Fruit fly (Drosophila melanogaster) whole organism, embryonic: ENCODE data around the gene vih.

Source experiments
- CG10979 ChIP-seq: fragments of 200-800 bp; sonication (Bioruptor generic); optimal IDR thresholded peaks from 2 replicates; lab custom pipeline; 2018; ENCODE audit warnings: missing biosample characterization, mild to moderate bottlenecking, missing genetic modification characterization, moderate library complexity
- CG12071 ChIP-seq: fragments of 200-800 bp; sonication (Bioruptor generic); optimal IDR thresholded peaks from 3 replicates; lab custom pipeline; 2018; ENCODE audit warnings: missing biosample characterization, mild to moderate bottlenecking, missing genetic modification characterization
- CG14710 ChIP-seq: fragments of 200-800 bp; sonication (Bioruptor generic); optimal IDR thresholded peaks from 3 replicates; lab custom pipeline; 2019; ENCODE audit warnings: missing biosample characterization, mild to moderate bottlenecking, missing genetic modification characterization, moderate library complexity
- CG17361 ChIP-seq: fragments of 200-800 bp; sonication (Bioruptor generic); IDR thresholded peaks from 3 replicates; pipeline ENCODE4 v1.3.6; 2022; ENCODE audit warnings: missing biosample characterization, missing genetic modification characterization
- CG34376 ChIP-seq: fragments of 200-800 bp; sonication (Bioruptor generic); optimal IDR thresholded peaks from 2 replicates; lab custom pipeline; 2018; ENCODE audit warnings: missing biosample characterization, mild to moderate bottlenecking, missing genetic modification characterization
- CG7372 ChIP-seq: fragments of 200-800 bp; sonication (Bioruptor generic); IDR thresholded peaks from 2 replicates; pipeline ENCODE4 v1.3.6; 2022; ENCODE audit warnings: missing biosample characterization, missing genetic modification characterization
- CG7963 ChIP-seq: fragments of 200-800 bp; sonication (Bioruptor generic); IDR thresholded peaks from 3 replicates; pipeline ENCODE4 v1.3.6; 2022; ENCODE audit warnings: missing biosample characterization, missing genetic modification characterization; ENCODE audit not compliant: partially characterized antibody
- CG9437 ChIP-seq: fragments of 200-800 bp; sonication (Bioruptor generic); optimal IDR thresholded peaks from 2 replicates; lab custom pipeline; 2018; ENCODE audit warnings: missing biosample characterization, mild to moderate bottlenecking, missing genetic modification characterization
- CG9876 ChIP-seq: fragments of 200-800 bp; sonication (Bioruptor generic); optimal IDR thresholded peaks from 2 replicates; lab custom pipeline; 2016; ENCODE audit warnings: missing biosample characterization, missing genetic modification characterization
- D19A ChIP-seq: fragments of 200-800 bp; optimal IDR thresholded peaks from 3 replicates; lab custom pipeline; 2019; ENCODE audit warnings: missing biosample characterization, mild to moderate bottlenecking, missing genetic modification characterization, moderate library complexity
- Elba2 ChIP-seq: fragments of 200-800 bp; sonication (Bioruptor generic); optimal IDR thresholded peaks from 3 replicates; lab custom pipeline; 2016; ENCODE audit warnings: missing biosample characterization, missing genetic modification characterization
- Ets65A ChIP-seq: fragments of 200-800 bp; sonication (Bioruptor generic); peaks from one replicate; lab custom pipeline; 2016; ENCODE audit warnings: missing biosample characterization, missing genetic modification characterization
- Ets97D ChIP-seq: fragments of 200-800 bp; sonication (Bioruptor generic); optimal IDR thresholded peaks from 3 replicates; lab custom pipeline; 2016; ENCODE audit warnings: missing biosample characterization, missing genetic modification characterization
- HHEX ChIP-seq: fragments of 200-800 bp; sonication (Bioruptor generic); optimal IDR thresholded peaks from 3 replicates; lab custom pipeline; 2017; ENCODE audit warnings: missing biosample characterization, mild to moderate bottlenecking, missing genetic modification characterization, missing genetic modification reagents
- Hr51 ChIP-seq, 2 experiments: fragments of 200-800 bp; sonication (Bioruptor generic); optimal IDR thresholded peaks; 2 replicates in 1 of 2; 3 replicates in 1 of 2; lab custom pipeline; 2016 to 2018; ENCODE audit warnings: missing biosample characterization in 2 of 2, missing genetic modification characterization in 2 of 2, mild to moderate bottlenecking in 1 of 2, moderate library complexity in 1 of 2
- Med ChIP-seq: fragments of 200-800 bp; sonication (Bioruptor generic); peaks from one replicate; lab custom pipeline; 2016; ENCODE audit warnings: missing biosample characterization, missing genetic modification characterization, mild to moderate bottlenecking, inconsistent platforms, moderate library complexity
- Nf-YB ChIP-seq: fragments of 200-800 bp; sonication (Bioruptor generic); optimal IDR thresholded peaks from 3 replicates; lab custom pipeline; 2019; ENCODE audit warnings: missing biosample characterization, mild to moderate bottlenecking, missing genetic modification characterization, moderate library complexity
- Oli ChIP-seq: fragments of 200-800 bp; sonication (Bioruptor generic); optimal IDR thresholded peaks from 2 replicates; lab custom pipeline; 2018; ENCODE audit warnings: missing biosample characterization, mild to moderate bottlenecking, missing genetic modification characterization, moderate library complexity
- PHDP ChIP-seq: fragments of 200-800 bp; sonication (Bioruptor generic); optimal IDR thresholded peaks from 3 replicates; lab custom pipeline; 2018; ENCODE audit warnings: missing biosample characterization, mild to moderate bottlenecking, missing genetic modification characterization, moderate library complexity
- Pdp1 ChIP-seq, 2 experiments: fragments of 200-800 bp; sonication (Bioruptor generic); optimal IDR thresholded peaks; 3 replicates each; lab custom pipeline; 2016; ENCODE audit warnings: missing biosample characterization in 2 of 2, missing genetic modification characterization in 2 of 2, mild to moderate bottlenecking in 1 of 2, moderate library complexity in 1 of 2
- Ptx1 ChIP-seq: fragments of 200-800 bp; sonication (Bioruptor generic); IDR thresholded peaks from 2 replicates; pipeline ENCODE4 v1.3.6; 2022; ENCODE audit warnings: missing biosample characterization, missing genetic modification characterization
- Ravus ChIP-seq: fragments of 200-800 bp; sonication (Bioruptor generic); IDR thresholded peaks from 2 replicates; pipeline ENCODE4 v1.3.6; 2022; ENCODE audit warnings: missing biosample characterization, missing genetic modification characterization
- Sox102F ChIP-seq: fragments of 200-800 bp; sonication (Bioruptor generic); optimal IDR thresholded peaks from 2 replicates; lab custom pipeline; 2018; ENCODE audit warnings: missing biosample characterization, mild to moderate bottlenecking, missing genetic modification characterization, moderate library complexity
- Sry-δ ChIP-seq: fragments of 200-800 bp; sonication (Bioruptor generic); optimal IDR thresholded peaks from 2 replicates; lab custom pipeline; 2016; ENCODE audit warnings: missing biosample characterization, missing genetic modification characterization
- TFAM ChIP-seq: fragments of 200-800 bp; sonication (Bioruptor generic); optimal IDR thresholded peaks from 2 replicates; lab custom pipeline; 2017; ENCODE audit warnings: missing biosample characterization, missing genetic modification characterization, inconsistent platforms
- Vsx1 ChIP-seq: fragments of 200-800 bp; sonication (Bioruptor generic); optimal IDR thresholded peaks from 2 replicates; lab custom pipeline; 2017; ENCODE audit warnings: missing biosample characterization, mild to moderate bottlenecking, missing genetic modification characterization, missing genetic modification reagents
- ato ChIP-seq: fragments of 200-800 bp; sonication (Bioruptor generic); IDR thresholded peaks from 2 replicates; pipeline ENCODE4 v1.3.6; 2022; ENCODE audit warnings: missing biosample characterization, missing genetic modification characterization; ENCODE audit not compliant: partially characterized antibody
- bab2 ChIP-seq: fragments of 200-800 bp; sonication (Bioruptor generic); optimal IDR thresholded peaks from 2 replicates; lab custom pipeline; 2016; ENCODE audit warnings: missing biosample characterization, missing genetic modification characterization
- bcd ChIP-seq: fragments of 200-800 bp; sonication (Bioruptor generic); optimal IDR thresholded peaks from 2 replicates; lab custom pipeline; 2017; ENCODE audit warnings: missing biosample characterization, mild to moderate bottlenecking, missing genetic modification characterization
- chm ChIP-seq: fragments of 200-800 bp; sonication (Bioruptor generic); IDR thresholded peaks from 2 replicates; pipeline ENCODE4 v1.3.6; 2022; ENCODE audit warnings: missing biosample characterization, missing genetic modification characterization
- disco-r ChIP-seq: fragments of 200-800 bp; sonication (Bioruptor generic); optimal IDR thresholded peaks from 2 replicates; lab custom pipeline; 2016; ENCODE audit warnings: missing biosample characterization, missing genetic modification characterization
- fd64A ChIP-seq: fragments of 200-800 bp; sonication (Bioruptor generic); optimal IDR thresholded peaks from 3 replicates; lab custom pipeline; 2018; ENCODE audit warnings: missing biosample characterization, mild to moderate bottlenecking, missing genetic modification characterization
- fru ChIP-seq: fragments of >200 bp; optimal IDR thresholded peaks from 2 replicates; lab custom pipeline; 2017
- gcm ChIP-seq: fragments of 200-800 bp; sonication (Bioruptor generic); optimal IDR thresholded peaks from 2 replicates; lab custom pipeline; 2019; ENCODE audit warnings: missing biosample characterization, mild to moderate bottlenecking, missing genetic modification characterization, moderate library complexity
- lbe ChIP-seq: fragments of 200-800 bp; sonication (Bioruptor generic); optimal IDR thresholded peaks from 2 replicates; lab custom pipeline; 2016; ENCODE audit warnings: missing biosample characterization, mild to moderate bottlenecking, missing genetic modification characterization
- lov ChIP-seq, 2 experiments: fragments of 200-800 bp in 1 of 2; fragments of >200 bp in 1 of 2; sonication (Bioruptor generic) in 1 of 2; IDR thresholded peaks in 1 of 2; optimal IDR thresholded peaks in 1 of 2; 2 replicates in 1 of 2; 3 replicates in 1 of 2; pipeline versions ENCODE4 v1.3.6 to Lab custom; 2017 to 2022; ENCODE audit warnings: missing biosample characterization in 1 of 2, missing genetic modification characterization in 1 of 2
- mam ChIP-seq: fragments of 200-800 bp; sonication (Bioruptor generic); optimal IDR thresholded peaks from 3 replicates; lab custom pipeline; 2016; ENCODE audit warnings: missing biosample characterization, missing genetic modification characterization
- otp ChIP-seq: fragments of 200-800 bp; sonication (Bioruptor generic); IDR thresholded peaks from 3 replicates; pipeline ENCODE4, ENCODE4 v1.3.6; 2022; ENCODE audit warnings: missing biosample characterization, missing genetic modification characterization
- pho ChIP-seq: fragments of 200-800 bp; sonication (Bioruptor generic); optimal IDR thresholded peaks from 2 replicates; lab custom pipeline; 2016; ENCODE audit warnings: missing biosample characterization, missing genetic modification characterization
- phol ChIP-seq: fragments of 200-800 bp; sonication (Bioruptor generic); optimal IDR thresholded peaks from 3 replicates; lab custom pipeline; 2018; ENCODE audit warnings: missing biosample characterization, mild to moderate bottlenecking, missing genetic modification characterization, moderate library complexity
- pzg ChIP-seq: fragments of 200-800 bp; sonication (Bioruptor generic); optimal IDR thresholded peaks from 3 replicates; lab custom pipeline; 2018; ENCODE audit warnings: missing biosample characterization, mild to moderate bottlenecking, missing genetic modification characterization, moderate library complexity
- repo ChIP-seq: fragments of 200-800 bp; sonication (Bioruptor generic); optimal IDR thresholded peaks from 2 replicates; lab custom pipeline; 2016; ENCODE audit warnings: missing biosample characterization, missing genetic modification characterization
- schlank ChIP-seq: fragments of 200-800 bp; sonication (Bioruptor generic); optimal IDR thresholded peaks from 2 replicates; lab custom pipeline; 2018; ENCODE audit warnings: missing biosample characterization, mild to moderate bottlenecking, missing genetic modification characterization
- sens-2 ChIP-seq: fragments of 200-800 bp; sonication (Bioruptor generic); IDR thresholded peaks from 2 replicates; pipeline ENCODE4 v1.3.6; 2022; ENCODE audit warnings: missing biosample characterization, missing genetic modification characterization
- sisA ChIP-seq: fragments of 200-800 bp; sonication (Bioruptor generic); IDR thresholded peaks from 2 replicates; pipeline ENCODE4 v1.3.6; 2022; ENCODE audit warnings: missing biosample characterization, missing genetic modification characterization
- sna ChIP-seq: fragments of 200-800 bp; sonication (Bioruptor generic); IDR thresholded peaks from 2 replicates; pipeline ENCODE4 v1.3.6; 2022; ENCODE audit warnings: missing biosample characterization, missing genetic modification characterization; ENCODE audit not compliant: partially characterized antibody
- sr ChIP-seq: fragments of 200-800 bp; sonication (Bioruptor generic); IDR thresholded peaks from 3 replicates; pipeline ENCODE4 v1.3.6; 2022; ENCODE audit warnings: missing biosample characterization, missing genetic modification characterization
- ssp ChIP-seq: fragments of 200-800 bp; sonication (Bioruptor generic); IDR thresholded peaks from 2 replicates; pipeline ENCODE4 v1.3.6; 2022; ENCODE audit warnings: missing biosample characterization, missing genetic modification characterization
- tx ChIP-seq: fragments of 200-800 bp; sonication (Bioruptor generic); optimal IDR thresholded peaks from 2 replicates; lab custom pipeline; 2016; ENCODE audit warnings: missing biosample characterization, missing genetic modification characterization
- wor ChIP-seq: fragments of 200-800 bp; sonication (Bioruptor generic); IDR thresholded peaks from 2 replicates; pipeline ENCODE4 v1.3.6; 2022; ENCODE audit warnings: missing biosample characterization, missing genetic modification characterization
- zfh2 ChIP-seq: fragments of 200-800 bp; sonication (Bioruptor generic); optimal IDR thresholded peaks from 2 replicates; lab custom pipeline; 2016; ENCODE audit warnings: missing biosample characterization, missing genetic modification characterization

Gene vih

dm6 chr3L:12530044-12530443 lies 26.0 kb downstream of the vih start, which contains the start of gene nst (continued):
- TF ChIP-seq Ets97D (GFP tag; lab: Kevin White, UChicago) (peak; percentile 15), sens-2 (GFP tag; lab: Robert Waterston, UW) (no peak), pho (GFP tag; lab: Kevin White, UChicago) (no peak), PHDP (tag; lab: Kevin White, UChicago) (no peak), CG10979 (tag; lab: Kevin White, UChicago) (no peak), CG7963 (GFP tag; lab: Robert Waterston, UW) (no peak), Ets65A (GFP tag; lab: Kevin White, UChicago) (peak; percentile 60), HHEX (GFP tag; lab: Kevin White, UChicago) (no peak), CG9437 (GFP tag; lab: Kevin White, UChicago) (no peak), disco-r (GFP tag; lab: Kevin White, UChicago) (no peak), wor (GFP tag; lab: Robert Waterston, UW) (no peak), Elba2 (GFP tag; lab: Kevin White, UChicago) (no peak), tx (GFP tag; lab: Kevin White, UChicago) (no peak), CG9876 (GFP tag; lab: Kevin White, UChicago) (no peak), chm (GFP tag; lab: Robert Waterston, UW) (no peak), Med (GFP tag; lab: Kevin White, UChicago) (peak; percentile 88), bcd (GFP tag; lab: Kevin White, UChicago) (no peak), ato (GFP tag; lab: Robert Waterston, UW) (no peak), Sox102F (GFP tag; lab: Kevin White, UChicago) (no peak), CG34376 (GFP tag; lab: Kevin White, UChicago) (no peak), Vsx1 (GFP tag; lab: Kevin White, UChicago) (no peak), sisA (GFP tag; lab: Robert Waterston, UW) (no peak), lov (optimal IDR thresholded peaks at IDR 0.05; lab: Kevin White, UChicago) (no peak), lov (GFP tag; IDR thresholded peaks at IDR 0.05; lab: Robert Waterston, UW) (no peak), CG14710 (tag; lab: Kevin White, UChicago) (peak; percentile 30), ssp (GFP tag; lab: Robert Waterston, UW) (no peak), fd64A (GFP tag; lab: Kevin White, UChicago) (no peak), schlank (tag; lab: Kevin White, UChicago) (no peak), Oli (no peak), Hr51 (GFP tag; optimal IDR thresholded peaks at IDR 0.05; lab: Kevin White, UChicago) (no peak), Ptx1 (no peak), D19A (no peak), sna (GFP tag; lab: Robert Waterston, UW) (no peak), zfh2 (GFP tag; lab: Kevin White, UChicago) (no peak), CG17361 (GFP tag; lab: Robert Waterston, UW) (0 out of 3 replicates have a peak, but pooled peaks have one; percentile 13), CG12071 (GFP tag; lab: Kevin White, UChicago) (no peak), otp (GFP tag; lab: Robert Waterston, UW) (no peak), CG7372 (GFP tag; lab: Robert Waterston, UW) (no peak), gcm (no peak), repo (no peak), Sry-δ (no peak), Nf-YB (no peak), bab2 (GFP tag; lab: Kevin White, UChicago) (no peak), pzg (GFP tag; lab: Kevin White, UChicago) (peak; percentile 67), phol (tag; lab: Kevin White, UChicago) (peak; percentile 21), TFAM (GFP tag; lab: Kevin White, UChicago) (no peak), Ravus (GFP tag; lab: Robert Waterston, UW) (no peak), fru (no peak), sr (GFP tag; lab: Robert Waterston, UW) (no peak), Pdp1 (GFP tag; optimal IDR thresholded peaks at IDR 0.05; lab: Kevin White, UChicago) (peak in 1 of 2 experiments; percentile 12), mam (GFP tag; lab: Kevin White, UChicago) (peak; percentile 7), lbe (GFP tag; lab: Kevin White, UChicago) (no peak)
